Worm (Caenorhabditis elegans) whole organism, L1 larva: ENCODE results near the gene C17G1.2.

Experiments
- egl-27 ChIP-seq, 2 experiments: fragments of 150-350 bp in 1 of 2; sonication (generic microtip); optimal IDR thresholded peaks; 3 replicates each; lab custom pipeline; 2017 to 2018; ENCODE audit warnings: missing biosample characterization in 2 of 2, missing genetic modification characterization in 2 of 2, missing genetic modification reagents in 2 of 2
- nhr-11 ChIP-seq: fragments of 150-350 bp; optimal IDR thresholded peaks from 2 replicates; lab custom pipeline; 2014; ENCODE audit warnings: missing biosample characterization, missing genetic modification characterization
- nhr-76 ChIP-seq: sonication (generic microtip); optimal IDR thresholded peaks from 2 replicates; lab custom pipeline; 2017; ENCODE audit warnings: missing biosample characterization, missing genetic modification characterization
- pax-3 ChIP-seq: fragments of 200-800 bp; sonication (Bioruptor generic); optimal IDR thresholded peaks from 2 replicates; lab custom pipeline; 2018; ENCODE audit warnings: mild to moderate bottlenecking, missing genetic modification characterization, moderate library complexity, missing compliant biosample characterization
- snpc-4 ChIP-seq: fragments of 150-350 bp; optimal IDR thresholded peaks from 2 replicates; lab custom pipeline; 2014; ENCODE audit warnings: missing biosample characterization, missing genetic modification characterization
- zag-1 ChIP-seq: fragments of 150-350 bp; optimal IDR thresholded peaks from 2 replicates; lab custom pipeline; 2014; ENCODE audit warnings: missing biosample characterization, missing genetic modification characterization

DNA sequence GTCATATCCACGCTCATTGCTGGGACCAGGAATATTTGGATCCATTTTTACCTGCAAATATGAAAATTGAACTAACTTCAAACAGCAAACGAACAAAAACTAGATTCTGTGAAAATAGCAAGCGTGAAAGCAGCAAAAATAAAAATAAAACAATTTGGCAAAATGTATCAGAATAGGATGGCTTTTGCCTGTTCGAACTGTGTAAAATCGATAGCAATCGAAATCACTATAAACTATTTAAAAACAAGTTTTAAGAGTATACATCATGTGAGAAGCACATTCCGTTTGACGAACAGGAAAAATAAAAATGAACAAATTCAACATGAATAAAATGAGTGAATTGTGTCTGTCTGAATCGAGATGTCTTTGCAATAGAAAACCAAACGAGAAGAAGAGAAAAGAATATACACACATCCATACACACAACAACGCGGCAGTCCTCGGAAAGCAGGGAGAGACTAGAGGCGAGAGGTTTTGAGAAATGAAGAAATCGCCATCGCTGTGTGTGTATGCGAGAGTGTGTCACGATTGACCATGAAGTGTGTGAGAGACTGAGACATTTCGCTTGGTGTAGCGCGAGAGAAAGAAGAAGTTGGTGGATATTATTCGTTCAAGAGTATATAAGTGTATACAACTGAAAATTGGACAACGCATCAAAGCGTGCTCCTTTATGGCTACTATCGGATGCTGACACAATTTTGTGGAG is 21.8 kb upstream of the C17G1.2 start, which contains the start of gene phf-34:
- TF ChIP-seq egl-27 (tag; optimal IDR thresholded peaks at IDR 0.05; lab: Kevin White, UChicago) (no peak), nhr-76 (tag; lab: Kevin White, UChicago) (no peak), snpc-4 (peak; percentile 32), zag-1 (tag; lab: Kevin White, UChicago) (no peak), nhr-11 (tag; lab: Kevin White, UChicago) (no peak), pax-3 (tag; lab: Kevin White, UChicago) (no peak)
